Fruit fly (Drosophila melanogaster): ENCODE measurements around the gene CG17776.

CG17776 gene

dm6 chrX:2136831-2137452 is 47.6 kb upstream of the CG17776 start (continued):
- TF ChIP-seq CG14965 (GFP tag; optimal IDR thresholded peaks at IDR 0.05; ENCODE audit: borderline replicate concordance) (peak; percentile 95), tin (GFP tag; optimal IDR thresholded peaks at IDR 0.05) (peak; percentile 100), sug (tag; optimal IDR thresholded peaks at IDR 0.05) (peak; percentile 99), MBD-R2 (GFP tag; IDR thresholded peaks at IDR 0.05) (peak; percentile 100), CG15514 (GFP tag; optimal IDR thresholded peaks at IDR 0.05) (peak; percentile 96), Lpt (GFP tag; optimal IDR thresholded peaks at IDR 0.05) (peak; percentile 1), fru (optimal IDR thresholded peaks at IDR 0.05) (no peak), CG6272 (GFP tag; IDR thresholded peaks at IDR 0.05) (peak; percentile 100), Dp (GFP tag; optimal IDR thresholded peaks at IDR 0.05) (peak; percentile 38), ind (GFP tag; optimal IDR thresholded peaks at IDR 0.05) (peak; percentile 100), CG11723 (GFP tag; optimal IDR thresholded peaks at IDR 0.05) (peak; percentile 100), jigr1 (GFP tag; IDR thresholded peaks at IDR 0.05) (peak; percentile 100), gsb-n (tag; optimal IDR thresholded peaks at IDR 0.05) (peak; percentile 100), ftz-f1 (GFP tag; optimal IDR thresholded peaks at IDR 0.05) (peak; percentile 94), ac (GFP tag; optimal IDR thresholded peaks at IDR 0.05) (peak; percentile 100), mirr (GFP tag; optimal IDR thresholded peaks at IDR 0.05) (peak; percentile 100), kah (GFP tag; optimal IDR thresholded peaks at IDR 0.05) (peak; percentile 99), pan (optimal IDR thresholded peaks at IDR 0.05) (peak in 1 of 2 experiments; percentile 84), pan (GFP tag; optimal IDR thresholded peaks at IDR 0.05 in 1 of 2, IDR thresholded peaks at IDR 0.05 in 1 of 2) (peak; percentile 85 to 100), eve (GFP tag; optimal IDR thresholded peaks at IDR 0.05) (peak; percentile 100), otp (GFP tag; IDR thresholded peaks at IDR 0.05) (peak; percentile 100), maf-S (GFP tag; optimal IDR thresholded peaks at IDR 0.05) (peak; percentile 100), ab (GFP tag; optimal IDR thresholded peaks at IDR 0.05) (peak; percentile 100), CG33557 (GFP tag; optimal IDR thresholded peaks at IDR 0.05) (peak; percentile 100), cwo (GFP tag; optimal IDR thresholded peaks at IDR 0.05) (peak; percentile 98), CG18476 (GFP tag; optimal IDR thresholded peaks at IDR 0.05) (peak; percentile 99), CG11695 (GFP tag; IDR thresholded peaks at IDR 0.05) (peak; percentile 100), CG8281 (tag; optimal IDR thresholded peaks at IDR 0.05) (peak; percentile 97), gcm (GFP tag; optimal IDR thresholded peaks at IDR 0.05) (peak; percentile 100), CG10959 (GFP tag; IDR thresholded peaks at IDR 0.05) (peak; percentile 100), CG12299 (tag; optimal IDR thresholded peaks at IDR 0.05) (peak; percentile 100), CG7357 (GFP tag; IDR thresholded peaks at IDR 0.05) (peak; percentile 99), pita (GFP tag; optimal IDR thresholded peaks at IDR 0.05) (no peak), p53 (GFP tag; optimal IDR thresholded peaks at IDR 0.05) (peak; percentile 99), CG5180 (GFP tag; optimal IDR thresholded peaks at IDR 0.05) (peak; percentile 95), CG3065 (GFP tag; optimal IDR thresholded peaks at IDR 0.05) (peak; percentile 100), h (optimal IDR thresholded peaks at IDR 0.05) (no peak), dati (GFP tag; IDR thresholded peaks at IDR 0.05) (peak; percentile 100), CG16813 (GFP tag; IDR thresholded peaks at IDR 0.05; ENCODE audit: partially characterized antibody) (0 out of 3 replicates have a peak, but pooled peaks have one; percentile 39), gem (tag; optimal IDR thresholded peaks at IDR 0.05) (peak; percentile 100), Kr (GFP tag; optimal IDR thresholded peaks at IDR 0.05) (peak; percentile 99), CG8089 (GFP tag; optimal IDR thresholded peaks at IDR 0.05) (peak; percentile 100), nom (GFP tag; optimal IDR thresholded peaks at IDR 0.05) (peak; percentile 98), unc-4 (GFP tag; IDR thresholded peaks at IDR 0.05; ENCODE audit: partially characterized antibody) (no peak), Lim3 (GFP tag; IDR thresholded peaks at IDR 0.05) (peak; percentile 100), vfl (GFP tag; optimal IDR thresholded peaks at IDR 0.05) (peak; percentile 99), chm (GFP tag; IDR thresholded peaks at IDR 0.05) (peak; percentile 100), chif (GFP tag; optimal IDR thresholded peaks at IDR 0.05) (peak; percentile 100), Asciz (GFP tag; optimal IDR thresholded peaks at IDR 0.05) (peak; percentile 100), CG3407 (GFP tag; optimal IDR thresholded peaks at IDR 0.05) (peak; percentile 99)
